Worm (Caenorhabditis elegans) whole organism, mixed stage, embryonic: ENCODE data around the gene T14G8.4.

ENCODE experiments used
- M03D4.4 ChIP-seq: sonication (generic microtip); optimal IDR thresholded peaks from 2 replicates; lab custom pipeline; 2017; ENCODE audit warnings: mild to moderate bottlenecking, missing genetic modification characterization, missing compliant biosample characterization
- bed-3 ChIP-seq: fragments of 200-800 bp; sonication (Bioruptor generic); optimal IDR thresholded peaks from 3 replicates; lab custom pipeline; 2018; ENCODE audit warnings: mild to moderate bottlenecking, missing genetic modification characterization, moderate library complexity, missing compliant biosample characterization
- blmp-1 ChIP-seq: fragments of 150-350 bp; optimal IDR thresholded peaks from 2 replicates; lab custom pipeline; 2014; ENCODE audit warnings: missing biosample characterization, missing genetic modification characterization
- ceh-39 ChIP-seq: fragments of 150-350 bp; optimal IDR thresholded peaks from 2 replicates; lab custom pipeline; 2014; ENCODE audit warnings: missing biosample characterization, missing genetic modification characterization
- ceh-43 ChIP-seq: fragments of 200-800 bp; sonication (Bioruptor generic); optimal IDR thresholded peaks from 2 replicates; lab custom pipeline; 2018; ENCODE audit warnings: mild to moderate bottlenecking, missing genetic modification characterization, moderate library complexity, missing compliant biosample characterization
- ceh-83 ChIP-seq: fragments of 200-800 bp; sonication (Bioruptor generic); optimal IDR thresholded peaks from 2 replicates; lab custom pipeline; 2018; ENCODE audit warnings: mild to moderate bottlenecking, missing genetic modification characterization, missing compliant biosample characterization
- ces-1 ChIP-seq: fragments of 150-350 bp; optimal IDR thresholded peaks from 2 replicates; lab custom pipeline; 2014; ENCODE audit warnings: missing biosample characterization, missing genetic modification reagents, missing genetic modification characterization
- cnd-1 ChIP-seq: fragments of 200-800 bp; sonication (Bioruptor generic); optimal IDR thresholded peaks from 2 replicates; lab custom pipeline; 2018; ENCODE audit warnings: mild to moderate bottlenecking, missing genetic modification characterization, missing compliant biosample characterization
- drap-1 ChIP-seq: fragments of 200-800 bp; sonication (Bioruptor generic); optimal IDR thresholded peaks from 3 replicates; lab custom pipeline; 2018; ENCODE audit warnings: mild to moderate bottlenecking, missing genetic modification characterization, missing compliant biosample characterization
- elt-1 ChIP-seq: sonication (generic microtip); optimal IDR thresholded peaks from 2 replicates; lab custom pipeline; 2017; ENCODE audit warnings: missing genetic modification characterization, mild to moderate bottlenecking, missing compliant biosample characterization, antibody characterized with exemption, moderate library complexity, borderline replicate concordance; ENCODE audit not compliant: insufficient read depth
- elt-3 ChIP-seq: fragments of 150-350 bp; optimal IDR thresholded peaks from 2 replicates; lab custom pipeline; 2014; ENCODE audit warnings: missing biosample characterization, missing genetic modification characterization
- flh-1 ChIP-seq: fragments of 200-800 bp; sonication (Bioruptor generic); optimal IDR thresholded peaks from 2 replicates; lab custom pipeline; 2018; ENCODE audit warnings: mild to moderate bottlenecking, missing genetic modification characterization, moderate library complexity, missing compliant biosample characterization
- ham-2 ChIP-seq: fragments of 200-800 bp; sonication (Bioruptor generic); optimal IDR thresholded peaks from 2 replicates; lab custom pipeline; 2018; ENCODE audit warnings: mild to moderate bottlenecking, missing genetic modification characterization, missing compliant biosample characterization
- lin-13 ChIP-seq: fragments of 150-350 bp; optimal IDR thresholded peaks from 2 replicates; lab custom pipeline; 2014; ENCODE audit warnings: missing biosample characterization, missing genetic modification characterization
- lin-32 ChIP-seq: fragments of 200-800 bp; sonication (Bioruptor generic); optimal IDR thresholded peaks from 2 replicates; lab custom pipeline; 2018; ENCODE audit warnings: mild to moderate bottlenecking, missing genetic modification characterization, missing compliant biosample characterization
- lsy-2 ChIP-seq: fragments of 150-350 bp; optimal IDR thresholded peaks from 2 replicates; lab custom pipeline; 2014; ENCODE audit warnings: missing biosample characterization, missing genetic modification characterization
- mab-5 ChIP-seq: fragments of 150-350 bp; optimal IDR thresholded peaks from 2 replicates; lab custom pipeline; 2014; ENCODE audit warnings: missing biosample characterization, missing genetic modification characterization
- mep-1 ChIP-seq: fragments of 150-350 bp; optimal IDR thresholded peaks from 2 replicates; lab custom pipeline; 2017; ENCODE audit warnings: missing biosample characterization, missing genetic modification reagents, missing genetic modification characterization, inconsistent platforms
- mls-2 ChIP-seq: sonication (generic microtip); optimal IDR thresholded peaks from 2 replicates; lab custom pipeline; 2016; ENCODE audit warnings: mild to moderate bottlenecking, missing genetic modification characterization, moderate library complexity, missing compliant biosample characterization
- nhr-12 ChIP-seq: fragments of 150-350 bp; optimal IDR thresholded peaks from 2 replicates; lab custom pipeline; 2014; ENCODE audit warnings: missing biosample characterization, missing genetic modification characterization
- nhr-2 ChIP-seq: fragments of 150-350 bp; optimal IDR thresholded peaks from 2 replicates; lab custom pipeline; 2014; ENCODE audit warnings: missing biosample characterization, missing genetic modification characterization
- nhr-237 ChIP-seq: fragments of 150-350 bp; optimal IDR thresholded peaks from 2 replicates; lab custom pipeline; 2014; ENCODE audit warnings: missing biosample characterization, missing genetic modification characterization
- nhr-28 ChIP-seq: fragments of 150-350 bp; optimal IDR thresholded peaks from 2 replicates; lab custom pipeline; 2014; ENCODE audit warnings: missing biosample characterization, missing genetic modification characterization
- nhr-76 ChIP-seq: sonication (generic microtip); optimal IDR thresholded peaks from 2 replicates; lab custom pipeline; 2017; ENCODE audit warnings: missing biosample characterization, missing genetic modification characterization
- pha-4 ChIP-seq: fragments of 150-350 bp; optimal IDR thresholded peaks from 2 replicates; lab custom pipeline; 2018; ENCODE audit warnings: missing biosample characterization, missing genetic modification reagents, missing genetic modification characterization
- sem-2 ChIP-seq: fragments of 200-800 bp; sonication (Bioruptor generic); optimal IDR thresholded peaks from 2 replicates; lab custom pipeline; 2018; ENCODE audit warnings: mild to moderate bottlenecking, missing genetic modification characterization, missing compliant biosample characterization
- snpc-4 ChIP-seq: fragments of 150-350 bp; optimal IDR thresholded peaks from 2 replicates; lab custom pipeline; 2014; ENCODE audit warnings: missing biosample characterization, missing genetic modification characterization
- sptf-1 ChIP-seq: sonication (generic microtip); optimal IDR thresholded peaks from 2 replicates; lab custom pipeline; 2017; ENCODE audit warnings: mild to moderate bottlenecking, missing genetic modification characterization, moderate library complexity, missing compliant biosample characterization
- tbx-8 ChIP-seq: fragments of 200-800 bp; sonication (Bioruptor generic); optimal IDR thresholded peaks from 2 replicates; lab custom pipeline; 2018; ENCODE audit warnings: mild to moderate bottlenecking, missing genetic modification characterization, moderate library complexity, missing compliant biosample characterization
- unc-120 ChIP-seq: sonication (generic microtip); optimal IDR thresholded peaks from 2 replicates; lab custom pipeline; 2017; ENCODE audit warnings: missing genetic modification characterization, missing compliant biosample characterization; ENCODE audit not compliant: poor library complexity, severe bottlenecking
- unc-39 ChIP-seq: fragments of 150-350 bp; optimal IDR thresholded peaks from 2 replicates; lab custom pipeline; 2014; ENCODE audit warnings: missing biosample characterization, missing genetic modification characterization
- unc-62 ChIP-seq: fragments of 150-350 bp; optimal IDR thresholded peaks from 2 replicates; lab custom pipeline; 2014; ENCODE audit warnings: missing biosample characterization, missing genetic modification reagents, missing genetic modification characterization
- zip-8 ChIP-seq: fragments of 150-350 bp; optimal IDR thresholded peaks from 2 replicates; lab custom pipeline; 2014; ENCODE audit warnings: missing biosample characterization, missing genetic modification characterization
- ztf-11 ChIP-seq: fragments of 150-350 bp; optimal IDR thresholded peaks from 2 replicates; lab custom pipeline; 2014; ENCODE audit warnings: missing biosample characterization, missing genetic modification characterization

T14G8.4 gene

DNA sequence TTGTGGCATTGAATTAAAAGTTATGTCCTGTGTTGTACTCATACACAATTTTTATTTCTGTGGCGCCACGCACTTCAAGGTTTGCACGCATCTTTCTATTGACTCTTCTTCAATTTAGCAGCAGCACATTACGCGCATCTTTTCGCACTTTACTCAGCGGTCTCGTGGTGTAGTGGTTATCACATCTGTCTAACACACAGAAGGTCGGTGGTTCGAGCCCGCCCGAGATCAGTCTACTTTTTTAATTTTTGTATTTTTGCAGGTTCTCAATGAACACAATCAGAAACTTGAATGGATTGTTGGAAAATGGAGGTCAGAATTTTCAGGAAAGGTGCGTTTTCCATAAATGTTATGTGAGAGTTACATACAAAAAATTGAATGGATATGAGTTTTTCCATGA, 20.2 kb downstream of the T14G8.4 start:
- no peak for TF ChIP-seq mep-1
- TF ChIP-seq tbx-8: no peak
- no peak for TF ChIP-seq pha-4 (tag; lab: Kevin White, UChicago)
- TF ChIP-seq cnd-1 (tag; lab: Kevin White, UChicago): peak; percentile 66
- no peak for TF ChIP-seq elt-1 (tag; lab: Kevin White, UChicago)
- no peak for TF ChIP-seq mab-5 (tag; lab: Kevin White, UChicago)
- TF ChIP-seq nhr-237 (tag; lab: Kevin White, UChicago): no peak
- TF ChIP-seq ceh-83 (GFP tag; lab: Kevin White, UChicago): peak; percentile 77
- TF ChIP-seq lsy-2 (tag; lab: Kevin White, UChicago): no peak
- no peak for TF ChIP-seq nhr-28 (tag; lab: Kevin White, UChicago)
- TF ChIP-seq zip-8 (tag; lab: Kevin White, UChicago): no peak
- peak; percentile 17 for TF ChIP-seq lin-32 (GFP tag; lab: Kevin White, UChicago)
- TF ChIP-seq nhr-76 (tag; lab: Kevin White, UChicago): no peak
- TF ChIP-seq nhr-2 (tag; lab: Kevin White, UChicago): no peak
- no peak for TF ChIP-seq blmp-1 (tag; lab: Kevin White, UChicago)
- TF ChIP-seq bed-3 (GFP tag; lab: Kevin White, UChicago): peak; percentile 20
- TF ChIP-seq unc-39: no peak
- TF ChIP-seq unc-120 (tag; lab: Kevin White, UChicago): peak; percentile 33
- TF ChIP-seq drap-1: peak; percentile 66
- no peak for TF ChIP-seq nhr-12 (tag; lab: Kevin White, UChicago)
- TF ChIP-seq sptf-1 (tag; lab: Kevin White, UChicago): peak; percentile 39
- peak; percentile 49 for TF ChIP-seq mls-2 (tag; lab: Kevin White, UChicago)
- TF ChIP-seq unc-62: no peak
- peak; percentile 52 for TF ChIP-seq M03D4.4
- peak; percentile 22 for TF ChIP-seq flh-1
- TF ChIP-seq sem-2: no peak
- TF ChIP-seq elt-3 (tag; lab: Kevin White, UChicago): no peak
- TF ChIP-seq ceh-43 (GFP tag; lab: Kevin White, UChicago): no peak
- no peak for TF ChIP-seq ztf-11 (tag; lab: Kevin White, UChicago)
- TF ChIP-seq lin-13 (tag; lab: Kevin White, UChicago): no peak

DNA sequence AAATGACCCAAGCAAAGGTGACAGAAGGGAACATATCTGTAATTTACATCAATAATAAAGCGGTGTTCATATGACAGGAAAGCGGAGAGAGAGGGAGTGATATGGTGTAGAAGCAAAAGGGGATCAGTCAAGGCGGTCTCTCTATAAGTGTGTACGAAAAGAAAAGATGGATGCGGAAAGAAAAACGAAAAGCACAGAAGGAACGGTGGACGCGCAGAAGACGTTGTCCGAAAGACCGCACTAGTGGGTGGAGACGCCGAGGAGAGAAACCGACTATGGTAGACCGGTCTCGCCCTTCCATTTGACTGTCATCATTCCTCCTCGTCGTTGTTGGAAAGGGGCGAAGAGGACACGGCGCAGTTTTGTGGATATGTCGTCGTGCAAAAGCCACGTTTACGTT, 20.7 kb downstream of the T14G8.4 start, which contains the start of gene C52G5.2:
Gene C52G5.2, plus strand, starts transcription at position 301 of the 400 bp plus-strand sequence.
- no peak for TF ChIP-seq nhr-76 (tag; lab: Kevin White, UChicago)
- TF ChIP-seq lin-13 (tag; lab: Kevin White, UChicago): no peak
- no peak for TF ChIP-seq mls-2 (tag; lab: Kevin White, UChicago)
- no peak for TF ChIP-seq ceh-43 (GFP tag; lab: Kevin White, UChicago)
- TF ChIP-seq flh-1: no peak
- TF ChIP-seq tbx-8: no peak
- TF ChIP-seq nhr-237 (tag; lab: Kevin White, UChicago): no peak
- no peak for TF ChIP-seq snpc-4 (tag; lab: Kevin White, UChicago)
- TF ChIP-seq M03D4.4: no peak
- no peak for TF ChIP-seq ceh-83 (GFP tag; lab: Kevin White, UChicago)
- no peak for TF ChIP-seq sem-2
- TF ChIP-seq zip-8 (tag; lab: Kevin White, UChicago): no peak
- TF ChIP-seq ceh-39 (tag; lab: Kevin White, UChicago): no peak
- TF ChIP-seq nhr-12 (tag; lab: Kevin White, UChicago): no peak
- no peak for TF ChIP-seq mab-5 (tag; lab: Kevin White, UChicago)
- no peak for TF ChIP-seq ztf-11 (tag; lab: Kevin White, UChicago)

DNA sequence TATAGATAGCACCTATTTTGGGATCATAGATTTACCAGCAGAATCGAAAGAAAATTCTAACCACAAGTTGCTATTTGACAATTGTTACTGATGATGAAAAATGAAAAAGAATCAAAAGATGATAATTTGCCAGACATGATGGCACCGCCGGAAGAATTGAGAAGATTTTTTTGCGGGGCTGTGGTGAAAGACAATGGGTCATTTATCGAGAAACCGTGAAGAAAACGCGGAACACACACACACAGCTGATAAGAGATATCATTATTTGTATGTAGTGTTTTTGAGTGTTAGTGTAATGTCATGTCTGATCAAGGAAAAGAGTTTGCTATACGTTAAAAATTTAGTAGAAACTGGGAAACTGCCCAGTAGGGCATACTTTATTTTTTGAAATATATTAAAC, 28.8 kb downstream of the T14G8.4 start:
- TF ChIP-seq elt-3 (tag; lab: Kevin White, UChicago) (no peak), lin-13 (tag; lab: Kevin White, UChicago) (no peak), ceh-83 (GFP tag; lab: Kevin White, UChicago) (no peak), mep-1 (no peak), tbx-8 (no peak), lin-32 (GFP tag; lab: Kevin White, UChicago) (no peak), unc-120 (tag; lab: Kevin White, UChicago) (no peak), ham-2 (GFP tag; lab: Kevin White, UChicago) (no peak), nhr-12 (tag; lab: Kevin White, UChicago) (no peak), bed-3 (GFP tag; lab: Kevin White, UChicago) (no peak), ces-1 (GFP tag; lab: Kevin White, UChicago) (no peak), elt-1 (tag; lab: Kevin White, UChicago) (no peak), unc-39 (no peak), unc-62 (no peak), sptf-1 (tag; lab: Kevin White, UChicago) (no peak)
